Worm (Caenorhabditis elegans) whole organism, early embryonic: ENCODE results near the gene Y75B8A.7.
"Not testable (repeated sequence)": the region's sequence is repeated elsewhere in the genome, so short reads cannot be mapped to it uniquely, and the experiment has no call there.

Source experiments
- B0310.2 ChIP-seq: sonication (generic microtip); optimal IDR thresholded peaks from 2 replicates; lab custom pipeline; 2016; ENCODE audit warnings: mild to moderate bottlenecking, missing genetic modification characterization, missing compliant biosample characterization
- F13C5.2 ChIP-seq: sonication (generic microtip); optimal IDR thresholded peaks from 2 replicates; lab custom pipeline; 2017; ENCODE audit warnings: mild to moderate bottlenecking, missing genetic modification characterization, inconsistent platforms, missing compliant biosample characterization
- aly-1 ChIP-seq: sonication (generic microtip); optimal IDR thresholded peaks from 2 replicates; lab custom pipeline; 2016; ENCODE audit warnings: missing genetic modification characterization, missing compliant biosample characterization
- ama-1 ChIP-seq: fragments of 150-350 bp; optimal IDR thresholded peaks from 2 replicates; lab custom pipeline; 2014
- ceh-13 ChIP-seq: fragments of 200-800 bp; sonication (Bioruptor generic); optimal IDR thresholded peaks from 2 replicates; lab custom pipeline; 2018; ENCODE audit warnings: mild to moderate bottlenecking, missing genetic modification characterization, missing compliant biosample characterization
- ceh-36 ChIP-seq: sonication (generic microtip); optimal IDR thresholded peaks from 2 replicates; lab custom pipeline; 2016; ENCODE audit warnings: missing genetic modification characterization, inconsistent platforms, missing compliant biosample characterization
- ets-7 ChIP-seq: sonication (generic microtip); optimal IDR thresholded peaks from 2 replicates; lab custom pipeline; 2016; ENCODE audit warnings: missing genotype, missing genetic modification characterization, missing compliant biosample characterization
- flt-1 ChIP-seq: fragments of 200-800 bp; sonication (Bioruptor generic); IDR thresholded peaks from 2 replicates; pipeline ENCODE4 v1.3.6; 2022; ENCODE audit warnings: missing genetic modification characterization, missing compliant biosample characterization
- hmbx-1 ChIP-seq: sonication (generic microtip); optimal IDR thresholded peaks from 2 replicates; lab custom pipeline; 2016; ENCODE audit warnings: mild to moderate bottlenecking, missing genetic modification characterization, missing compliant biosample characterization
- hmg-4 ChIP-seq: fragments of 200-800 bp; sonication (Bioruptor generic); optimal IDR thresholded peaks from 2 replicates; lab custom pipeline; 2018; ENCODE audit warnings: mild to moderate bottlenecking, missing genetic modification characterization, missing compliant biosample characterization
- hnd-1 ChIP-seq: sonication (generic microtip); optimal IDR thresholded peaks from 2 replicates; lab custom pipeline; 2016; ENCODE audit warnings: missing genetic modification characterization, missing compliant biosample characterization
- pes-1 ChIP-seq: fragments of 200-800 bp; sonication (Bioruptor generic); IDR thresholded peaks from 2 replicates; pipeline ENCODE4 v1.3.6; 2022; ENCODE audit warnings: missing genetic modification reagents, missing genetic modification characterization, missing compliant biosample characterization
- scrt-1 ChIP-seq: fragments of 200-800 bp; sonication (Bioruptor generic); IDR thresholded peaks from 2 replicates; pipeline ENCODE4 v1.3.6; 2022; ENCODE audit warnings: missing genetic modification characterization, missing compliant biosample characterization
- sea-1 ChIP-seq: fragments of 200-800 bp; sonication (Bioruptor generic); conservative IDR thresholded peaks from 2 replicates; pipeline ENCODE4 v1.3.6; 2022; ENCODE audit warnings: missing genetic modification characterization, missing compliant biosample characterization
- tbx-11 ChIP-seq: fragments of 200-800 bp; sonication (Bioruptor generic); IDR thresholded peaks from 2 replicates; pipeline ENCODE4 v1.3.6; 2022; ENCODE audit warnings: missing genetic modification characterization, missing compliant biosample characterization
- tbx-37 ChIP-seq: fragments of 200-800 bp; sonication (Bioruptor generic); conservative IDR thresholded peaks from 2 replicates; pipeline ENCODE4 v1.3.6; 2022; ENCODE audit warnings: missing genetic modification reagents, missing genetic modification characterization, missing compliant biosample characterization
- tra-4 ChIP-seq: sonication (generic microtip); optimal IDR thresholded peaks from 2 replicates; lab custom pipeline; 2017; ENCODE audit warnings: missing genetic modification characterization, missing compliant biosample characterization

The Y75B8A.7 gene

ce11 chrIII:12160458-12160857, 7.8 kb downstream of the Y75B8A.7 start, which contains the start of gene Y75B8A.8:
TSS of gene Y75B8A.8 (plus strand) at chrIII:12160758.
- TF ChIP-seq scrt-1 (GFP tag; lab: Robert Waterston, UW) = no peak
- no peak for TF ChIP-seq sea-1 (GFP tag; lab: Robert Waterston, UW)
- no peak for TF ChIP-seq hmbx-1 (tag; lab: Kevin White, UChicago)

DNA sequence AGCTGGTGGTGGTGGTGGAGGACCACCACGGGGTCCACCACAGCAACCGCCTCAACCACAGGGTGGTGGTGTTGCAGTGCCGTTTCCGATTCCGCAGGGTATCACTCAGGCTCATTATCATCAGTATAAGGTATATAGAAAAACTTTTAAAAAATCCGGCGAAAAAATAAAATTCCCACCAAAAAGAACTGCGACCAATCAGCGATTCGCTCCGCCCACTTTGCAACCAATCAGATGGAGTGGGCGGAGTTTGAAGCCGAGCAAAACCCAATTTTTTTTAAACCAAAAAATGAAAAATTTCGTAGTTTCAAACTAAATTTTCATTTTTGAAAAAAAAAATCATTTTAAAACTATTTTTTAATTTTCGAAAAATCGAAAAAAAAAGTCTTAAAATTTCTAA, 8.2 kb downstream of the Y75B8A.7 start:
- TF ChIP-seq scrt-1 (GFP tag; lab: Robert Waterston, UW) (no peak), B0310.2 (tag; lab: Kevin White, UChicago) (no peak), flt-1 (GFP tag; lab: Robert Waterston, UW) (no peak), F13C5.2 (no peak), ceh-36 (tag; lab: Kevin White, UChicago) (no peak), pes-1 (GFP tag; lab: Robert Waterston, UW) (no peak), sea-1 (GFP tag; lab: Robert Waterston, UW) (no peak), hmbx-1 (tag; lab: Kevin White, UChicago) (no peak), ets-7 (tag; lab: Kevin White, UChicago) (no peak), aly-1 (tag; lab: Kevin White, UChicago) (no peak), tbx-11 (GFP tag; lab: Robert Waterston, UW) (no peak)

DNA sequence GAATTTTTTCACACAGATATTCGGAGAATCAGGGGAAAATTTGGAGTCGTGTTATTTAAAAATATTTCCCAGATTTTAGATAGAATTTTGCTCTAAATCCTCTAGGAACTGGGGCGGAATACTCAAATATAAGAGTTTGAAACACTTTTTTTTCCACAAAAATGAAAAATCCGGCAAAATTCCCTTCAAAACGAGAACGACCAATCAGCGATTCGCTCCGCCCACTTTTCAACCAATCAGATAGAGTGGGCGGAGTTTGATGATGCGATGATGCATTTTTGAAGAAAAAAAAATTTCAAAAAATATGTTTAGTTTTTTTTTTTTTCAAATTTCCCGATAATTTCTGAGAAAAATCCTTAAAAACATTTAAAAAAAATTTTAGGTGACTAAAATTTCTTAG, 11.7 kb downstream of the Y75B8A.7 start:
- TF ChIP-seq tbx-37 (GFP tag; lab: Robert Waterston, UW) (no peak), ceh-36 (tag; lab: Kevin White, UChicago) (no peak), tra-4 (no peak), aly-1 (tag; lab: Kevin White, UChicago) (no peak), ceh-13 (GFP tag; lab: Kevin White, UChicago) (no peak), ama-1 (no peak), sea-1 (GFP tag; lab: Robert Waterston, UW) (no peak), flt-1 (GFP tag; lab: Robert Waterston, UW) (no peak), B0310.2 (tag; lab: Kevin White, UChicago) (no peak), F13C5.2 (no peak), pes-1 (GFP tag; lab: Robert Waterston, UW) (no peak), hmbx-1 (tag; lab: Kevin White, UChicago) (no peak)

ce11 chrIII:12165305-12165704, 12.6 kb downstream of the Y75B8A.7 start:
- TF ChIP-seq hmbx-1 (tag; lab: Kevin White, UChicago) (no peak), ets-7 (tag; lab: Kevin White, UChicago) (no peak)

DNA sequence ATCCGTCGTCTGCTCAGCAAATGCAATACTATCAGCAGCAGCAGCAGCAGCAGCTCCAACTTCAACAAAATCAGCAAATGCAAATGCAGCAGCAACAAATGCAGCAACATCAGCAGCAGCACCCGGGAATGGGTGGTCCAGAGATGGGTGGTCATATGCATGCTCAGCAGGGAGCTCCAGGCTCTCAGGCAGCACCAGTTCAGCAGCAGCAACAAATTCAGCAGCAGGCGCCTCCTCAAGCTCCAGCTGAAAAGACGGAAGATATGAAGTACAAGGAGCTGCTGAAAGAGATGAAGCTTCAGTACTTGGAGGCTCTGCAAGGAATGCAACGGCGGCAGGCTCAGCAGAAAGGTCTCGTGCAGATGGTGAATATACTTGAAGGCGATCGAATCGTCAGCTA, 14.3 kb downstream of the Y75B8A.7 start:
- TF ChIP-seq ceh-36 (tag; lab: Kevin White, UChicago) = no peak
- TF ChIP-seq hnd-1 (tag; lab: Kevin White, UChicago) = no peak
- TF ChIP-seq sea-1 (GFP tag; lab: Robert Waterston, UW) = no peak
- no peak for TF ChIP-seq pes-1 (GFP tag; lab: Robert Waterston, UW)
- TF ChIP-seq tbx-11 (GFP tag; lab: Robert Waterston, UW) = no peak
- TF ChIP-seq ceh-13 (GFP tag; lab: Kevin White, UChicago) = no peak
- TF ChIP-seq scrt-1 (GFP tag; lab: Robert Waterston, UW) = no peak
- no peak for TF ChIP-seq tra-4
- TF ChIP-seq ama-1 = no peak
- TF ChIP-seq ets-7 (tag; lab: Kevin White, UChicago) = no peak
- TF ChIP-seq F13C5.2 = no peak

ce11 chrIII:12177145-12177544, 24.4 kb downstream of the Y75B8A.7 start, which contains the start of gene gly-11:
TSS of gene gly-11 (minus strand) at chrIII:12177245.
- not testable (repeated sequence) for TF ChIP-seq ceh-36 (tag; lab: Kevin White, UChicago); ama-1; tbx-37 (GFP tag; lab: Robert Waterston, UW)

DNA sequence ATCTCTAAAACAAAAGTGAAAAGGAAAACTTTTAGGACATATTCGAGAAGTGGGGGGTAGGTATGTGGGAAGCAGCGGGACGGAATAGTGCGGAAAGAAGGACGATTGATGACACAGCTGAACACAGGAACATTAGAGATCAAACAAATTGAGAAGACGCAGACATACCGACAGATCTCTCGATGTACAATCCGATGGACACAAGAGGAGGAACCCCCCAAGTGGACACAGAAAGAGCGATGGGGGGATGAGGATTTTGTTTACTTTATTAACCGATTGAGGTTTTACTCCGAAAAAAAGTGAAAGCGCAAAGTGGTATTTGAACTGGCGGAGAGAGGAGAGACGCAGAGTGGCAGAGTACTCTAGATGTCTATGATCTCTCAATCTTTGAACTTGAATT, 25.4 kb downstream of the Y75B8A.7 start:
- TF ChIP-seq tbx-37 (GFP tag; lab: Robert Waterston, UW) (no peak), F13C5.2 (peak; percentile 6)

DNA sequence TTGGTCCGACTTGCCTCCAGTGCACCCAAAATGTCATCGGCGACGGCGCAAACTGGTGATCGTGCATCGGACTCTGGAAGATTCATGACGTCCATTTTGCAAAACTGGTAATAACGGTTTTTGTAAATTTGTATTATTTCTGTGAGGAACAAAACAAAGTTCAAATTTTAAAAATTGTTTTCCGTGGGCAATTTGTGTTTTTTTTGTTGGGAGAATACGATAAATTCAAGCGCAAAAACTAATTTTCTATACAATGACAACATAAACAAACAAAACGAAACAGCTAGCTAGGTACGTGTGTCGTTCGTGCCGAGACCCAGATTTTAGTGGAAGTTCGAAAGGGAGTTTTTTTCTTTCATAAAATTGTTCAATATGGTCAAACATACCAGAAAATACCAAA, 30.2 kb downstream of the Y75B8A.7 start, which contains the start of gene Y75B8A.10:
TSS of gene Y75B8A.10 (minus strand) at position 101 of the 400 bp plus-strand sequence.
- TF ChIP-seq F13C5.2 (no peak), ceh-13 (GFP tag; lab: Kevin White, UChicago) (no peak), tbx-37 (GFP tag; lab: Robert Waterston, UW) (no peak), tbx-11 (GFP tag; lab: Robert Waterston, UW) (no peak), ets-7 (tag; lab: Kevin White, UChicago) (no peak), B0310.2 (tag; lab: Kevin White, UChicago) (no peak), scrt-1 (GFP tag; lab: Robert Waterston, UW) (no peak), aly-1 (tag; lab: Kevin White, UChicago) (no peak), sea-1 (GFP tag; lab: Robert Waterston, UW) (no peak), flt-1 (GFP tag; lab: Robert Waterston, UW) (no peak), ceh-36 (tag; lab: Kevin White, UChicago) (no peak), hmg-4 (GFP tag; lab: Kevin White, UChicago) (no peak), hmbx-1 (tag; lab: Kevin White, UChicago) (no peak), pes-1 (GFP tag; lab: Robert Waterston, UW) (no peak), ama-1 (no peak), tra-4 (no peak), hnd-1 (tag; lab: Kevin White, UChicago) (no peak)
